Worm (Caenorhabditis elegans) whole organism, young adult: ENCODE data around the gene ndx-2.

Experiments used
- F22D6.2 ChIP-seq: sonication (generic microtip); optimal IDR thresholded peaks from 2 replicates; lab custom pipeline; 2016; ENCODE audit warnings: mild to moderate bottlenecking, missing genetic modification characterization, missing compliant biosample characterization
- ama-1 ChIP-seq, 3 experiments: fragments of 150-350 bp in 1 of 3; sonication (generic microtip) in 2 of 3; optimal IDR thresholded peaks; 2 replicates each; lab custom pipeline; 2014 to 2018; ENCODE audit warnings: missing biosample characterization in 2 of 3, missing genetic modification characterization in 2 of 3, missing genetic modification reagents in 2 of 3
- ceh-58 ChIP-seq: fragments of 200-800 bp; sonication (Bioruptor generic); IDR thresholded peaks from 2 replicates; pipeline ENCODE4 v1.3.6; 2022; ENCODE audit warnings: missing genetic modification characterization, missing compliant biosample characterization
- hlh-12 ChIP-seq: sonication (generic microtip); optimal IDR thresholded peaks from 2 replicates; lab custom pipeline; 2016; ENCODE audit warnings: missing genetic modification characterization, missing compliant biosample characterization
- hlh-26 ChIP-seq: fragments of 200-800 bp; sonication (Bioruptor generic); conservative IDR thresholded peaks from 2 replicates; pipeline ENCODE4 v1.3.6; 2022; ENCODE audit warnings: missing genetic modification reagents, missing genetic modification characterization, missing compliant biosample characterization
- hrde-1 ChIP-seq: sonication (generic microtip); optimal IDR thresholded peaks from 2 replicates; lab custom pipeline; 2016; ENCODE audit warnings: missing genetic modification characterization, mild to moderate bottlenecking, missing compliant biosample characterization, moderate library complexity, missing genotype, missing genetic modification reagents, borderline replicate concordance
- lag-1 ChIP-seq: fragments of 200-800 bp; sonication (Bioruptor generic); IDR thresholded peaks from 2 replicates; pipeline ENCODE4 v1.3.6; 2022; ENCODE audit warnings: missing genetic modification reagents, missing genetic modification characterization, missing compliant biosample characterization
- madf-3 ChIP-seq: fragments of 200-800 bp; sonication (Bioruptor generic); IDR thresholded peaks from 2 replicates; pipeline ENCODE4 v1.3.6; 2022; ENCODE audit warnings: missing genetic modification reagents, missing genetic modification characterization, missing compliant biosample characterization
- nfyb-1 ChIP-seq: fragments of 200-800 bp; sonication (Bioruptor generic); IDR thresholded peaks from 2 replicates; pipeline ENCODE4 v1.3.6; 2022; ENCODE audit warnings: missing genetic modification reagents, missing genetic modification characterization, missing compliant biosample characterization
- pha-4 ChIP-seq: fragments of 150-350 bp; sonication (generic microtip); optimal IDR thresholded peaks from 2 replicates; lab custom pipeline; 2014; ENCODE audit warnings: missing biosample characterization, missing genetic modification reagents, missing genetic modification characterization
- somi-1 ChIP-seq: fragments of 200-800 bp; sonication (Bioruptor generic); optimal IDR thresholded peaks from 2 replicates; lab custom pipeline; 2018; ENCODE audit warnings: mild to moderate bottlenecking, missing genetic modification characterization, missing compliant biosample characterization
- tlf-1 ChIP-seq: fragments of 200-800 bp; sonication (Bioruptor generic); optimal IDR thresholded peaks from 2 replicates; lab custom pipeline; 2018; ENCODE audit warnings: mild to moderate bottlenecking, missing genetic modification characterization, missing compliant biosample characterization
- unc-130 ChIP-seq: sonication (generic microtip); optimal IDR thresholded peaks from 2 replicates; lab custom pipeline; 2016; ENCODE audit warnings: missing genetic modification reagents, missing genetic modification characterization, missing compliant biosample characterization

DNA sequence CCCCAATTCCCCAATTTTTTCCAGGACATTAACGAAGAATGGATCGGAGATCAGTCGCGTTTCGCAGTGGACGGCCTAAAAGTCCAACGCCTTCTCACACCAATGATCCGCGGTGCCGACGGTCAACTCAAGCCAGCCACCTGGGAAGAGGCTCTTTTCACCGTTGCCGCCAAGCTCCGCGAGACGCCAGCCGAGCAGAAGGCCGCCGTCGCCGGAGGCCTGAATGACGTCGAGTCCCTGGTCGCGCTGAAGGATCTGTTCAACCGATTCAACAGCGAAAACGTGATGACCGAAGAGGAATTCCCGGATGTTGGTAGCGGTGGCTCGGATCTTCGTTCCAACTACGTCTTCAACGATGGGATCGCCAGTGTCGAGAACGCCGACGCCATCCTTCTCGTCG, 38.1 kb upstream of the ndx-2 start:
- TF ChIP-seq ceh-58 (GFP tag; lab: Robert Waterston, UW) (no peak), tlf-1 (no peak), lag-1 (GFP tag; lab: Robert Waterston, UW) (no peak), pha-4 (tag; lab: Kevin White, UChicago) (no peak), F22D6.2 (no peak), unc-130 (GFP tag; lab: Kevin White, UChicago) (no peak), hrde-1 (tag; lab: Kevin White, UChicago) (no peak), hlh-12 (no peak), somi-1 (GFP tag; lab: Kevin White, UChicago) (no peak), madf-3 (GFP tag; lab: Robert Waterston, UW) (0 out of 2 replicates have a peak, but pooled peaks have one; percentile 9), hlh-26 (no peak), ama-1 (optimal IDR thresholded peaks at IDR 0.05; lab: Kevin White, UChicago) (no peak), ama-1 (GFP tag; optimal IDR thresholded peaks at IDR 0.05; lab: Kevin White, UChicago) (no peak), nfyb-1 (GFP tag; lab: Robert Waterston, UW) (no peak)
